Worm (Caenorhabditis elegans) whole organism, early embryonic: ENCODE measurements around the gene C51E3.6.

ENCODE experiments used
- F13C5.2 ChIP-seq: sonication (generic microtip); optimal IDR thresholded peaks from 2 replicates; lab custom pipeline; 2017; ENCODE audit warnings: mild to moderate bottlenecking, missing genetic modification characterization, inconsistent platforms, missing compliant biosample characterization
- ets-7 ChIP-seq: sonication (generic microtip); optimal IDR thresholded peaks from 2 replicates; lab custom pipeline; 2016; ENCODE audit warnings: missing genotype, missing genetic modification characterization, missing compliant biosample characterization

- TF ChIP-seq F13C5.2 (tag; lab: Kevin White, UChicago) (no peak), ets-7 (tag; lab: Kevin White, UChicago) (no peak)
Observed at ce11 chrV:10204863-10205338, 38.6 kb upstream of the C51E3.6 start, which contains the start of the genes ZK856.19 and ZK856.11.
